Fruit fly (Drosophila melanogaster) whole organism, prepupa: ENCODE measurements around the gene GILT2.

Experiments
- Blimp-1 ChIP-seq: fragments of 200-800 bp; sonication (Bioruptor generic); optimal IDR thresholded peaks from 3 replicates; lab custom pipeline; 2017; ENCODE audit warnings: missing biosample characterization, missing genetic modification characterization, mild to moderate bottlenecking, moderate library complexity, missing genetic modification reagents
- CG10631 ChIP-seq: fragments of 200-800 bp; sonication (Bioruptor generic); optimal IDR thresholded peaks from 2 replicates; lab custom pipeline; 2016; ENCODE audit warnings: missing biosample characterization, missing genetic modification characterization
- CG10669 ChIP-seq: fragments of 200-800 bp; sonication (Bioruptor generic); optimal IDR thresholded peaks from 3 replicates; lab custom pipeline; 2018; ENCODE audit warnings: missing biosample characterization, mild to moderate bottlenecking, missing genetic modification characterization, moderate library complexity
- CG11762 ChIP-seq: fragments of 200-800 bp; sonication (Bioruptor generic); optimal IDR thresholded peaks from 3 replicates; lab custom pipeline; 2016; ENCODE audit warnings: missing biosample characterization, missing genetic modification characterization; ENCODE audit not compliant: insufficient read depth
- CG11902 ChIP-seq: fragments of 200-800 bp; sonication (Bioruptor generic); optimal IDR thresholded peaks from 3 replicates; lab custom pipeline; 2016; ENCODE audit warnings: missing biosample characterization, missing genetic modification characterization
- CG15336 ChIP-seq: fragments of 200-800 bp; sonication (Bioruptor generic); IDR thresholded peaks from 2 replicates; pipeline ENCODE4 v1.3.6; 2022; ENCODE audit warnings: missing biosample characterization, missing genetic modification characterization
- CG1621 ChIP-seq: fragments of 200-800 bp; sonication (Bioruptor generic); optimal IDR thresholded peaks from 3 replicates; lab custom pipeline; 2018; ENCODE audit warnings: missing biosample characterization, mild to moderate bottlenecking, missing genetic modification characterization
- CG16779 ChIP-seq: fragments of 200-800 bp; sonication (Bioruptor generic); optimal IDR thresholded peaks from 3 replicates; lab custom pipeline; 2017; ENCODE audit warnings: missing biosample characterization, mild to moderate bottlenecking, missing genetic modification characterization
- CG34406 ChIP-seq: fragments of 200-800 bp; sonication (Bioruptor generic); optimal IDR thresholded peaks from 3 replicates; lab custom pipeline; 2016; ENCODE audit warnings: missing biosample characterization, missing genetic modification characterization
- CG3919 ChIP-seq: fragments of 200-800 bp; sonication (Bioruptor generic); optimal IDR thresholded peaks from 3 replicates; lab custom pipeline; 2016; ENCODE audit warnings: missing biosample characterization, missing genetic modification characterization
- CG4318 ChIP-seq: fragments of 200-800 bp; sonication (Bioruptor generic); optimal IDR thresholded peaks from 3 replicates; lab custom pipeline; 2017; ENCODE audit warnings: missing biosample characterization, mild to moderate bottlenecking, missing genetic modification characterization
- CG6163 ChIP-seq: fragments of 200-800 bp; sonication (Bioruptor generic); IDR thresholded peaks from 3 replicates; pipeline ENCODE4 v1.3.6; 2022; ENCODE audit warnings: missing biosample characterization, missing genetic modification characterization
- CG6276 ChIP-seq: fragments of 200-800 bp; sonication (Bioruptor generic); optimal IDR thresholded peaks from 2 replicates; lab custom pipeline; 2017; ENCODE audit warnings: missing biosample characterization, mild to moderate bottlenecking, missing genetic modification characterization
- CG6792 ChIP-seq: fragments of 200-800 bp; sonication (Bioruptor generic); optimal IDR thresholded peaks from 3 replicates; lab custom pipeline; 2016; ENCODE audit warnings: missing biosample characterization, missing genetic modification characterization
- CG6808 ChIP-seq: fragments of 200-800 bp; sonication (Bioruptor generic); optimal IDR thresholded peaks from 3 replicates; lab custom pipeline; 2017; ENCODE audit warnings: missing biosample characterization, missing genetic modification characterization, mild to moderate bottlenecking, moderate library complexity, missing genetic modification reagents
- CG6854 ChIP-seq: fragments of 200-800 bp; sonication (Bioruptor generic); optimal IDR thresholded peaks from 2 replicates; lab custom pipeline; 2017; ENCODE audit warnings: missing biosample characterization, mild to moderate bottlenecking, missing genetic modification characterization
- CG7368 ChIP-seq: fragments of 200-800 bp; sonication (Bioruptor generic); optimal IDR thresholded peaks from 3 replicates; lab custom pipeline; 2016; ENCODE audit warnings: missing biosample characterization, missing genetic modification characterization
- CG8119 ChIP-seq: fragments of 200-800 bp; sonication (Bioruptor generic); IDR thresholded peaks from 3 replicates; pipeline ENCODE4 v1.3.6; 2022; ENCODE audit warnings: missing biosample characterization, missing genetic modification characterization
- CG8632 ChIP-seq: fragments of 200-800 bp; sonication (Bioruptor generic); optimal IDR thresholded peaks from 3 replicates; lab custom pipeline; 2016; ENCODE audit warnings: missing biosample characterization, missing genetic modification characterization
- CG9139 ChIP-seq: fragments of 200-800 bp; sonication (Bioruptor generic); optimal IDR thresholded peaks from 3 replicates; lab custom pipeline; 2017; ENCODE audit warnings: missing biosample characterization, mild to moderate bottlenecking, missing genetic modification characterization
- Eip75B ChIP-seq: fragments of 200-800 bp; sonication (Bioruptor generic); optimal IDR thresholded peaks from 3 replicates; lab custom pipeline; 2016; ENCODE audit warnings: missing biosample characterization, missing genetic modification characterization
- Eip78C ChIP-seq: fragments of 200-800 bp; sonication (Bioruptor generic); peaks from one replicate; lab custom pipeline; 2016; ENCODE audit warnings: missing biosample characterization, missing genetic modification characterization
- Ets96B ChIP-seq: fragments of 200-800 bp; optimal IDR thresholded peaks from 2 replicates; lab custom pipeline; 2019; ENCODE audit warnings: missing biosample characterization, mild to moderate bottlenecking, missing genetic modification characterization, moderate library complexity
- Hr38 ChIP-seq: sonication (Bioruptor generic); optimal IDR thresholded peaks from 2 replicates; lab custom pipeline; 2016; ENCODE audit warnings: missing biosample characterization, missing genetic modification characterization
- Hr39 ChIP-seq: fragments of 200-800 bp; sonication (Bioruptor generic); optimal IDR thresholded peaks from 2 replicates; lab custom pipeline; 2016; ENCODE audit warnings: missing biosample characterization, missing genetic modification characterization
- Hr4 ChIP-seq: fragments of 200-800 bp; sonication (Bioruptor generic); optimal IDR thresholded peaks from 3 replicates; lab custom pipeline; 2016; ENCODE audit warnings: missing biosample characterization, missing genetic modification characterization
- Lpt ChIP-seq: fragments of 200-800 bp; sonication (Bioruptor generic); optimal IDR thresholded peaks from 3 replicates; lab custom pipeline; 2016; ENCODE audit warnings: missing biosample characterization, missing genetic modification characterization
- Met ChIP-seq: fragments of 200-800 bp; sonication (Bioruptor generic); optimal IDR thresholded peaks from 3 replicates; lab custom pipeline; 2016; ENCODE audit warnings: missing biosample characterization, missing genetic modification characterization
- OdsH ChIP-seq: fragments of 200-800 bp; sonication (Bioruptor generic); optimal IDR thresholded peaks from 3 replicates; lab custom pipeline; 2016; ENCODE audit warnings: missing biosample characterization, missing genetic modification characterization
- Smox ChIP-seq: fragments of 200-800 bp; sonication (Bioruptor generic); optimal IDR thresholded peaks from 3 replicates; lab custom pipeline; 2016; ENCODE audit warnings: missing biosample characterization, missing genetic modification characterization
- Sox14 ChIP-seq: fragments of 200-800 bp; sonication (Bioruptor generic); optimal IDR thresholded peaks from 3 replicates; lab custom pipeline; 2016; ENCODE audit warnings: missing biosample characterization, missing genetic modification characterization
- achi ChIP-seq: fragments of 200-800 bp; sonication (Bioruptor generic); optimal IDR thresholded peaks from 3 replicates; lab custom pipeline; 2016; ENCODE audit warnings: missing biosample characterization, missing genetic modification characterization
- dsx ChIP-seq: fragments of 200-800 bp; optimal IDR thresholded peaks from 3 replicates; lab custom pipeline; 2019; ENCODE audit warnings: missing biosample characterization, mild to moderate bottlenecking, missing genetic modification characterization, moderate library complexity; ENCODE audit not compliant: poor library complexity, severe bottlenecking
- eg ChIP-seq: fragments of 200-800 bp; sonication (Bioruptor generic); IDR thresholded peaks from 3 replicates; pipeline ENCODE4 v1.3.6; 2022; ENCODE audit warnings: missing biosample characterization, missing genetic modification characterization
- esn ChIP-seq: fragments of 200-800 bp; sonication (Bioruptor generic); optimal IDR thresholded peaks from 2 replicates; lab custom pipeline; 2016; ENCODE audit warnings: missing biosample characterization, mild to moderate bottlenecking, missing genetic modification characterization, moderate library complexity
- fd59A ChIP-seq: fragments of 200-800 bp; sonication (Bioruptor generic); optimal IDR thresholded peaks from 2 replicates; lab custom pipeline; 2017; ENCODE audit warnings: missing biosample characterization, mild to moderate bottlenecking, missing genetic modification characterization, missing genetic modification reagents
- fkh ChIP-seq: fragments of 200-800 bp; sonication (Bioruptor generic); optimal IDR thresholded peaks from 3 replicates; lab custom pipeline; 2017; ENCODE audit warnings: missing biosample characterization, mild to moderate bottlenecking, missing genetic modification characterization, moderate library complexity
- lz ChIP-seq: fragments of 200-800 bp; sonication (Bioruptor generic); optimal IDR thresholded peaks from 3 replicates; lab custom pipeline; 2016; ENCODE audit warnings: missing biosample characterization, missing genetic modification characterization
- net ChIP-seq: fragments of 200-800 bp; sonication (Bioruptor generic); optimal IDR thresholded peaks from 3 replicates; lab custom pipeline; 2016; ENCODE audit warnings: missing biosample characterization, missing genetic modification characterization
- pdm3 ChIP-seq: fragments of 200-800 bp; sonication (Bioruptor generic); optimal IDR thresholded peaks from 3 replicates; lab custom pipeline; 2016; ENCODE audit warnings: missing biosample characterization, missing genetic modification characterization
- spab ChIP-seq: fragments of 200-800 bp; sonication (Bioruptor generic); optimal IDR thresholded peaks from 2 replicates; lab custom pipeline; 2017; ENCODE audit warnings: missing biosample characterization, mild to moderate bottlenecking, missing genetic modification characterization, missing genetic modification reagents
- ss ChIP-seq, 2 experiments: fragments of 200-800 bp; sonication (Bioruptor generic); optimal IDR thresholded peaks; 2 replicates in 1 of 2; 3 replicates in 1 of 2; lab custom pipeline; 2017 to 2018; ENCODE audit warnings: mild to moderate bottlenecking in 2 of 2, missing biosample characterization in 2 of 2, missing genetic modification characterization in 2 of 2, moderate library complexity in 1 of 2
- svp ChIP-seq: fragments of 200-800 bp; sonication (Bioruptor generic); peaks from one replicate; lab custom pipeline; 2016; ENCODE audit warnings: missing biosample characterization, missing genetic modification characterization
- topi ChIP-seq: fragments of 200-800 bp; sonication (Bioruptor generic); optimal IDR thresholded peaks from 3 replicates; lab custom pipeline; 2016; ENCODE audit warnings: missing biosample characterization, missing genetic modification characterization

GILT2 gene

DNA sequence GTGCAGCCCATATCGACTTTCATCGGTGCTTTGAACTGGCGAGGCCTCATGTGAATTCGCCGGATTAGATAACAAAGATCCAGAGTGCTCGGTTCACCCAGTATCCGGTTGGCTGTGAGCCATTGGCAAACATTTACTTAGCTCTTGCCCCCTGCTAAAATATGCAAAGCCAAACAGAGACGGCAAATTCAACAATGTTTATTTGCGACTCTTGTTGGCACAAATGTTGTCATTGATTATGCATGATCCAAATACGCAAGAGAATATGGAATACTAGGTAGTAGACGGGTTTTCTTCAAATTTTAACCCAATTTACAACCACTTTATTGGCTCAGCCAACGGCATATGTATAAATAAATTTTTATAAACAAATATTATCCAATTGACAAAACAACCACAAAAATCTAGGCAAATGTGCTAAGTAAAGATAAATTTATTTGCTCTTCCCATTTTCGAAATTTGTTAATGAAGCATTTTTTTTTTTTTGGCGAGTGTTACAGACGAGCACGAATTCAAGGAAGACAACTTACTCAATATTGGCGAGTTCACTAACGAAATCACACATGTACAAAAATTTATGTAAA, 26.1 kb upstream of the GILT2 start (continued):
- TF ChIP-seq fkh (peak; percentile 97), Smox (GFP tag; lab: Kevin White, UChicago) (peak; percentile 25), svp (peak; percentile 50), CG6163 (GFP tag; lab: Robert Waterston, UW) (no peak), CG11902 (GFP tag; lab: Kevin White, UChicago) (no peak), Hr38 (GFP tag; lab: Kevin White, UChicago) (no peak), topi (GFP tag; lab: Kevin White, UChicago) (peak; percentile 13), CG7368 (GFP tag; lab: Kevin White, UChicago) (peak; percentile 26)

- TF ChIP-seq Met (peak; percentile 26), eg (no peak), topi (GFP tag; lab: Kevin White, UChicago) (no peak), CG8119 (GFP tag; lab: Robert Waterston, UW) (no peak), Eip78C (GFP tag; lab: Kevin White, UChicago) (peak; percentile 40)
Observed at dm6 chr3R:23655501-23655900, 23.2 kb upstream of the GILT2 start.

DNA sequence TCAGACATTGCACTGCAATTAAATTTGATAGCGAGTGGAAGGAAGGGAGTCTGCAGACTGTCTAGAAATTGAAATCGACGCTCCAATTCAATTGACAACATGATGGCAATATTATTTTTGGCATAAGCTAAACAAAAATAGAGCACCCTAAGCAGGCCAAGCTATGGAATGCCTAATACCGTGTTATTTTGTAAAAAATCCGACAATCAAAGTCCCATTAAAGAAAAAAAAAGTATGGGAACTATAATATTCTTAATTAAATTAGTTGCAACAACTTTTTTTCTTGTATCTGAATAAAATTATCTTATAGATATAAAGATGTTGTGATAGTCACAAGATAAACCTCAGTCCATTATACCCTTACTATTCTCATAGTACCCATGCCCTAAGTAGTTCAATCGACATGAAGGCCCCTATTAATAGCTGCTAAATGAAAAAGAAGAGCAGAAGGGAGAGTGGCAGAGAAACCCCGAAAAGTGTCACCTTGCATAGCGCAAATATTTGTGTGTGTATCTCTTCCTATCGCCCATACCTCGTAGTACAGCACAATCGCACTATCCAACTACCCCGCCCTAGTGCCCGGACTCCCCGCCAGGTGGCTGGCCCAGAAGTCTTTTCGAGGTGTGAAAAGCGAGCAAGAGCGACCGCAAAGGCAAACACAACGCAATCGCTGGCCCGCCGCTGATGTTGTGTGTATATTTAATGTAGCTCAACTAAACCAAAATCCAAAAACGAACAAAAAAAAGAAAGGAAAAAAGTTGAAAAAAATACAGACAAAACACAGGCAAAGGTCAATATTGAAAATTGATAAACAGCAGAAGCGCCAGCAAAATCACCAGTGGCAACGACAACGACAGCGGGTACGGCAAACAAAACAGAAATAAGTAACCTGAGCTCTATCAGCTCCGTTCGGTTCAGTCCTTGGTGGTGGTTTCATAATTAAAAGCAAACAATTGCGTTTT, 21.1 kb upstream of the GILT2 start:
- TF ChIP-seq CG6163 (GFP tag; lab: Robert Waterston, UW) (peak; percentile 35; the same call in 1 of the 3 replicates), CG4318 (GFP tag; lab: Kevin White, UChicago) (no peak), CG8632 (GFP tag; lab: Kevin White, UChicago) (peak; percentile 54), svp (peak; percentile 94), pdm3 (GFP tag; lab: Kevin White, UChicago) (no peak), Hr39 (no peak), CG6276 (GFP tag; lab: Kevin White, UChicago) (peak; percentile 19), dsx (GFP tag; lab: Kevin White, UChicago) (no peak), CG15336 (GFP tag; lab: Robert Waterston, UW) (0 out of 2 replicates have a peak, but pooled peaks have one; percentile 7), spab (GFP tag; lab: Kevin White, UChicago) (peak; percentile 33), CG10669 (GFP tag; lab: Kevin White, UChicago) (peak; percentile 20), Lpt (GFP tag; lab: Kevin White, UChicago) (no peak), Ets96B (tag; lab: Kevin White, UChicago) (peak; percentile 22), CG6792 (peak; percentile 44), eg (0 out of 3 replicates have a peak, but pooled peaks have one; percentile 13), CG11902 (GFP tag; lab: Kevin White, UChicago) (no peak), Eip78C (GFP tag; lab: Kevin White, UChicago) (peak; percentile 57), CG10631 (GFP tag; lab: Kevin White, UChicago) (no peak), ss (GFP tag; optimal IDR thresholded peaks at IDR 0.05; lab: Kevin White, UChicago) (peak in 1 of 2 experiments; percentile 8), CG34406 (GFP tag; lab: Kevin White, UChicago) (peak; percentile 39), CG3919 (GFP tag; lab: Kevin White, UChicago) (peak; percentile 29), CG11762 (GFP tag; lab: Kevin White, UChicago) (no peak), lz (GFP tag; lab: Kevin White, UChicago) (no peak), CG1621 (tag; lab: Kevin White, UChicago) (peak; percentile 10), fd59A (GFP tag; lab: Kevin White, UChicago) (peak; percentile 23), CG6808 (GFP tag; lab: Kevin White, UChicago) (peak; percentile 35), achi (peak; percentile 23), esn (peak; percentile 26), Eip75B (GFP tag; lab: Kevin White, UChicago) (no peak), CG9139 (no peak), net (GFP tag; lab: Kevin White, UChicago) (peak; percentile 24), CG6854 (GFP tag; lab: Kevin White, UChicago) (no peak), Blimp-1 (GFP tag; lab: Kevin White, UChicago) (peak; percentile 6), CG7368 (GFP tag; lab: Kevin White, UChicago) (peak; percentile 33), OdsH (GFP tag; lab: Kevin White, UChicago) (peak; percentile 12), Sox14 (GFP tag; lab: Kevin White, UChicago) (no peak), fkh (peak; percentile 99), CG16779 (no peak), Hr4 (GFP tag; lab: Kevin White, UChicago) (no peak)
